Worm (Caenorhabditis elegans) whole organism, midembryonic: ENCODE results near the gene fox-1.

Experiments used
- T22C8.4 ChIP-seq: fragments of 200-800 bp; sonication (Bioruptor generic); IDR thresholded peaks from 2 replicates; pipeline ENCODE4 v1.3.6; 2022; ENCODE audit warnings: missing genetic modification characterization, missing compliant biosample characterization
- cog-1 ChIP-seq: sonication (generic microtip); optimal IDR thresholded peaks from 2 replicates; lab custom pipeline; 2016; ENCODE audit warnings: missing genetic modification characterization, missing compliant biosample characterization
- flt-1 ChIP-seq: fragments of 200-800 bp; sonication (Bioruptor generic); IDR thresholded peaks from 2 replicates; pipeline ENCODE4 v1.3.6; 2022; ENCODE audit warnings: missing genetic modification characterization, missing compliant biosample characterization
- klf-2 ChIP-seq: fragments of 200-800 bp; sonication (Bioruptor generic); conservative IDR thresholded peaks from 2 replicates; pipeline ENCODE4 v1.3.6; 2022; ENCODE audit warnings: missing genetic modification reagents, missing genetic modification characterization, missing compliant biosample characterization
- med-1 ChIP-seq: sonication (generic microtip); optimal IDR thresholded peaks from 2 replicates; lab custom pipeline; 2017; ENCODE audit warnings: missing genetic modification characterization, mild to moderate bottlenecking, missing compliant biosample characterization, antibody characterized with exemption, missing genetic modification reagents; ENCODE audit not compliant: insufficient read depth
- ref-1 ChIP-seq: fragments of 200-800 bp; sonication (Bioruptor generic); conservative IDR thresholded peaks from 2 replicates; pipeline ENCODE4 v1.3.6; 2022; ENCODE audit warnings: missing genetic modification reagents, missing genetic modification characterization, missing compliant biosample characterization
- tab-1 ChIP-seq: fragments of 200-800 bp; sonication (Bioruptor generic); IDR thresholded peaks from 2 replicates; pipeline ENCODE4 v1.3.6; 2022; ENCODE audit warnings: missing genetic modification characterization, missing compliant biosample characterization
- ztf-23 ChIP-seq: fragments of 200-800 bp; sonication (Bioruptor generic); IDR thresholded peaks from 2 replicates; pipeline ENCODE4 v1.3.6; 2022; ENCODE audit warnings: missing genetic modification reagents, missing genetic modification characterization, missing compliant biosample characterization
- ztf-29 ChIP-seq: fragments of 200-800 bp; sonication (Bioruptor generic); IDR thresholded peaks from 2 replicates; pipeline ENCODE4 v1.3.6; 2022; ENCODE audit warnings: missing genetic modification reagents, missing genetic modification characterization, missing compliant biosample characterization

fox-1 gene

DNA sequence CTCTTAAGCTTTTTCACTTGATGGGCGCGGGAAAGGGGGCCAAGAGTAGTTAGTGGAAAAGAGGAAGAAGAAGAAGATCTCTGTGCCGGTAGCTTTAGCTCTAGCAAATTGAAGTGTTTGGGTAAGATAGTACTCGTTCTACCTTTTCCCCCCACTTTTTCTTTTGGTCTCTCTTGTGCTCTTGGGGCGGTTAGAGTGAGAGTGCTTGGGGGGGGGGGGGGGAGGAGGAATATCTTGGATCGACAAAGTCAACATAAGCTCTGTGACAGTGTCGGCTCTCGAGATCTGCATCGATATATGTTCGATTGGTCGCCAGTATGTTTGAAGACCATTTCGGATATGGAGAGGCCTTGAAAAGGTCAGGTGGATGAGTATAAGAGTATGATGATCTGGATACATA, at the start of gene fox-1:
Gene fox-1 (minus strand): TSS at position 101 of the 400 bp plus-strand sequence.
- TF ChIP-seq ref-1 (GFP tag; lab: Robert Waterston, UW), result no peak
- no peak for TF ChIP-seq med-1 (GFP tag; lab: Kevin White, UChicago)
- TF ChIP-seq klf-2 (GFP tag; lab: Robert Waterston, UW), result no peak

DNA sequence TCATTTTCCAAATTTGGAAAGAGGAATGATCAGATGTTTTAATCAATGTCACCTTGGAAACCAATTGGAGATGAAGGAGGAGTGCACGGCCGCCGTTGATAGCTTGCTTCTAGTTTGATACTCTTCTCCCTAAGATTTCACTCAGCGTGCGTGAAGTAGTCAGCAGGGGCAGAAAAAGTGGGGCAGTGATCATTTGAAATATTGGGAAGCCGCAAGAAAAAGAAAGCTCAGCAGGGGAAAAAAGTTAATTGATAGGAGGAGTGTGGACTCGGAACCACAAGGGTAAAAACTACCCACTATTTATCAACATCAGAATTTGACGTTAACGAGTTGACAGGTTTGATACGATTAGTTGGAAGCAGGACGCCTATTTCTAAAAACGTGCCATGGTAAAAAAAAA, 48.8 kb upstream of the fox-1 start, which contains the start of gene K02E10.7:
Gene K02E10.7 (minus strand): TSS at position 101 of the 400 bp plus-strand sequence.
- no peak for TF ChIP-seq flt-1
- no peak for TF ChIP-seq cog-1 (tag; lab: Kevin White, UChicago)
- TF ChIP-seq ref-1 (GFP tag; lab: Robert Waterston, UW), result no peak
- TF ChIP-seq ztf-29, result no peak
- TF ChIP-seq med-1 (GFP tag; lab: Kevin White, UChicago), result no peak
- no peak for TF ChIP-seq tab-1
- no peak for TF ChIP-seq klf-2 (GFP tag; lab: Robert Waterston, UW)
- no peak for TF ChIP-seq T22C8.4
- TF ChIP-seq ztf-23 (GFP tag; lab: Robert Waterston, UW), result no peak

DNA sequence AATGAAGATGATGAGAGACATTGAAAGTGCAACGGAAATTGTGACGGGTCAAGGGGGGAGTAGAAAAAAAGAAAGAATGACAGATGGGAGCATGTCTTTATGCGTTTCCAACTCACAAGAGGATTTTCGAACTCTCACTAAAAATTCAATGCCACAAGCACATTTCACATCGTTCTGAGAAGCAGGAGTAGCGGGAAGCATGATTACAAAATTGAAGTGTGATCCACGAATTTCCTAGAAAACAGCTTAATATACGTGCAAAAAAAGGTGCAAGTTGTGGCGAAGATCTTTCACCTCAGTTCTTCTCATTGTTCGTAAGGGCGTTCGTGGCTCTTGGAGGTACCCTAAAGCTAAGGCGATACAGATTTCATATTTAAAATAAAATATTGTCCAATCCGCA, 47.0 kb upstream of the fox-1 start:
- TF ChIP-seq med-1 (GFP tag; lab: Kevin White, UChicago), result no peak
- no peak for TF ChIP-seq flt-1
- no peak for TF ChIP-seq ztf-29
- TF ChIP-seq klf-2 (GFP tag; lab: Robert Waterston, UW), result no peak
- no peak for TF ChIP-seq tab-1
- TF ChIP-seq ref-1 (GFP tag; lab: Robert Waterston, UW), result no peak
- TF ChIP-seq cog-1 (tag; lab: Kevin White, UChicago), result no peak
- no peak for TF ChIP-seq T22C8.4
- TF ChIP-seq ztf-23 (GFP tag; lab: Robert Waterston, UW), result no peak

- TF ChIP-seq ztf-29 (0 out of 2 replicates have a peak, but pooled peaks have one; percentile 23), tab-1 (no peak), ztf-23 (GFP tag; lab: Robert Waterston, UW) (no peak)
These were observed 38.1 kb upstream of the fox-1 start for ce11 chrX:2497816-2498215.

DNA sequence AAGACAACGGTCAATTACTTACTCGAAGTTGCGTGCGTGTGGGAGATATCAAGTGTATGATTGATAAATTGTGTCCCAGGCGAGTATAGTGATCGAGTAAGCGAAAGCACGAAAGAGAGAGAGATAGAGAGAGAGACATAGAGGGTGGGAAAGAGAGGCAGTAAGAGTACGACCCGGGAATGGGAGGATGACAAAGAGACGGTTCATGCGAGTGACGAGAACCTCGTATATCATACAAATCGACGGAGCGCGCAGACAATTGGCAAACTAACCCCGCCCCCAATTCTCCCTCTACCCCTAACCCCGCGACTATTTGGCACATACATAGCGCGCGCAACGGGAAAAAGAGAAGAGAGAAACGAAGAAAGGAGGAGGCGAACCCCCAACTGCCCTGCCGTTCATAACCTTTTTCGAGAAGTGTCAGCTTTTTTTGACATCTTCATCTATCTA, 36.2 kb upstream of the fox-1 start, which contains the start of gene rabr-1:
Gene rabr-1 (plus strand): TSS at position 316 of the 450 bp plus-strand sequence.
- TF ChIP-seq tab-1 (0 out of 2 replicates have a peak, but pooled peaks have one; percentile 56), flt-1 (no peak)

DNA sequence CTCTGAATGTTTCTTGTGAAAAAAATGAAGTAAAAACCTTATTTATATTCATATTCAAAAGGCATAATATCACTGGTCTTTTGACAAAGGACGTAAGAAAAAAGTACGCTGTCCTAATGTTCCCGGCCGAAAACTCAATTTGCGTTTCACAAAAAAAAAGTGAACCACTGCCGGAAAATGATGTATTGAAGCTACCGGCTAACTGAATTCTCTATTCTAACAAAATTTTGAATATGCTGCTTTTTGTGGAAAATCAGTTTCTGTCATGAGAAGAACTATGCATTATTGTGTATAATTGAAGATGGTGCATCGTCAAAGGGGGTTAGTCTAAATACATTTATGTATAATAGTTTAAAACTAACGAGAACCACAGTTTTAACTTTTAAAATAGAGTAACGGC, 34.6 kb upstream of the fox-1 start:
- no peak for TF ChIP-seq flt-1
- TF ChIP-seq klf-2 (GFP tag; lab: Robert Waterston, UW), result no peak
- no peak for TF ChIP-seq med-1 (GFP tag; lab: Kevin White, UChicago)
- TF ChIP-seq tab-1, result no peak
- TF ChIP-seq ztf-29, result no peak
- TF ChIP-seq ref-1 (GFP tag; lab: Robert Waterston, UW), result no peak
- no peak for TF ChIP-seq T22C8.4
- TF ChIP-seq ztf-23 (GFP tag; lab: Robert Waterston, UW), result no peak
- TF ChIP-seq cog-1 (tag; lab: Kevin White, UChicago), result no peak

DNA sequence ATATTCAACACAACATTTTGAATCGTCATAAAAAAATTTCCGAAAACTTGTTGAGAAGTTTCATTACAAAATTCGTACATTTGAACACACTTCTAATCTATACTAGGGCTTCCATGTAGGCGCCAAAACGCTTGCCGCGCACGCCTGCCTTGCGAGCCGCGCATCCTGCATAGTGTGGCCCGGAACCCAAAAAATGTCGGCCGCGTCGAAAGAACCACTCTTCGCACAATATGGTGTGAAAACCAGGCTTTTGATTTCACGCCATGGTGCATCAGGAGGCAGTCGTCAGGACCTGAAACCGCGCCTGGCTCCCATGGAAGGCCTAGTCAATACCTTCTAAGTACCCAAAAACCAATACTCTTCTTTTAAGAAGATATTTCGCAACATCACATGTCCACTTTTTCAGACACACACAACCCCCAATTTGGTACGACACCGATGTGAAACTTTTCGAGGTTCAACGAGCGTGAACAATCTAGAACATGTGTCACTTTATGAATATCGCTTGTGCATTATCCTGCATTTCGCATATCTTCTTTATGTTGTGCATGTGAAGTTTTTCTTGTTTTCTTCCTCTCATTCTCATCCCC, 34.0 kb upstream of the fox-1 start:
- TF ChIP-seq T22C8.4 (no peak), ref-1 (GFP tag; lab: Robert Waterston, UW) (no peak), med-1 (GFP tag; lab: Kevin White, UChicago) (no peak), ztf-29 (no peak), klf-2 (GFP tag; lab: Robert Waterston, UW) (no peak), ztf-23 (GFP tag; lab: Robert Waterston, UW) (no peak), tab-1 (no peak), cog-1 (tag; lab: Kevin White, UChicago) (no peak), flt-1 (no peak)

DNA sequence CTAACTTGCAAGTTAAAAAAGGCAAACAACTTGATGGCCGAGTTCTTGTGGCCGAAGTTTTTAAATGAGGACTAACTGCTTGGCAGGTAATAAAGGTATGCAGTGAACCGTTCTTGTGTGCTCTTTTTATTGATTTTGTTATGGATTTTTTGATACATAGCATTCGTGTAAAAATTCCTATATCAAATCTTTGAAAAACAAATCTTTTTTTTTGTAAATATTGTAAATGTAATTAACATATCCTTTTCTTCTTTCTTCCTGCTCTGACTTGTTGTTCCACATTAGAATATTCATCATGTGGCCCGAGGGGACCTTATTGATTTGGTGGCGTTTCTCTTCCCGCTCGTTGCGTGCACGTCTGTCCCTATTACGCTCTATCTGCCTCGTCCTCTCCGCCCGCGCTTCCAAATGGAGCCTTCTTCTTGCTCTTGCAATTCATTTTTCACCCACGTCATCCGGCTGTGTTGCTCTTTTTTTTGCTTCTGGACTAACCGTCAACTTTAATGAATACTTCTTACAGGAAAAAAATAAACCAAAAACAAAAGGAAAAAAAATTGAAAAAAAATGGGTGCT, 28.9 kb upstream of the fox-1 start, which contains the start of gene hid-1:
Gene hid-1 (plus strand): TSS at position 523 of the 573 bp plus-strand sequence.
- TF ChIP-seq ztf-23 (GFP tag; lab: Robert Waterston, UW), result no peak
- TF ChIP-seq cog-1 (tag; lab: Kevin White, UChicago), result no peak
- TF ChIP-seq klf-2 (GFP tag; lab: Robert Waterston, UW), result no peak
- TF ChIP-seq flt-1, result no peak
- TF ChIP-seq T22C8.4, result 0 out of 2 replicates have a peak, but pooled peaks have one; percentile 31

DNA sequence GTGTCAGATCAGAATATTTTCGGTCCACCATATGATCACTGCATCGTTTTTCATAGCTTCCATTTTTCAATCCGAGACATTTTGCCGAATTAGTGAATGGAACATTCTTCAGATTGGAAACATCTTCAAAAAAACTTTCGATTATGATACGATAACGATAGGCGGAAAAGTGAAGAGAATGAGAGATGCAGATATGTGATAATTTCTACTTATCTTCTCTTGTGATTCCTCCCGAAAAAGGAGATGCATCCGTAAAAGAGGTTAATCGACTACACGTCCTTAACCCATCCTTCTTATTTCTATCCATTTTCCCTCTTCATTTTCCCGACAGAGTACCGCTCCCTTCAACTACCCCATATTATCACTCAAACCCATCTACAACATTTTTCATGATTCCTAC, 23.4 kb upstream of the fox-1 start, which contains the start of gene K02E10.4:
Gene K02E10.4 (plus strand): TSS at position 186 of the 400 bp plus-strand sequence.
- no peak for TF ChIP-seq med-1 (GFP tag; lab: Kevin White, UChicago)
- TF ChIP-seq ztf-29, result no peak
- no peak for TF ChIP-seq ztf-23 (GFP tag; lab: Robert Waterston, UW)
- no peak for TF ChIP-seq klf-2 (GFP tag; lab: Robert Waterston, UW)
- no peak for TF ChIP-seq tab-1
- no peak for TF ChIP-seq ref-1 (GFP tag; lab: Robert Waterston, UW)
- TF ChIP-seq cog-1 (tag; lab: Kevin White, UChicago), result no peak
- TF ChIP-seq T22C8.4, result no peak
- no peak for TF ChIP-seq flt-1

DNA sequence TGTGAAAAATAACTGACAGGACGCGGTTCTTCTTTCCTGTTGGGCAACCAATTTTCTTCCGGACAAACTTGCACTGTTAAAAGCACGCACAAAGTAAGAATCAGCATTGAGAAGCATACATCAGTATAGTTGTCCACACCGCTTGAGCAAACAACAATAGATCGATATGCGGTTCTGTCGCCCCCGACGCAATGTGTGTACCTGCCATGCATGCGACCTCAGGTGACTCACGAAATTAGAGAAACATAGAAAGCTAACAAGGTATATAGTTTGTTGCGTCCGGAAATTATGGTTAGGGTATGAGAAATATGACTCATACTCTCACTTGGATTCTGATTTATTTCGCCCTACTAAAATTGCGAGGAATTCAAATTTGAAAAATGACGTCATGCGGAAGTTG, 22.9 kb upstream of the fox-1 start, which contains the start of gene K02E10.6:
Gene K02E10.6 (minus strand): TSS at position 149 of the 400 bp plus-strand sequence.
- no peak for TF ChIP-seq ref-1 (GFP tag; lab: Robert Waterston, UW)
- no peak for TF ChIP-seq klf-2 (GFP tag; lab: Robert Waterston, UW)
- TF ChIP-seq tab-1, result no peak
- no peak for TF ChIP-seq ztf-23 (GFP tag; lab: Robert Waterston, UW)
- TF ChIP-seq T22C8.4, result no peak
- no peak for TF ChIP-seq flt-1
- TF ChIP-seq cog-1 (tag; lab: Kevin White, UChicago), result no peak
- no peak for TF ChIP-seq ztf-29
- no peak for TF ChIP-seq med-1 (GFP tag; lab: Kevin White, UChicago)
